Fruit fly (Drosophila melanogaster) whole organism, embryonic: ENCODE measurements around the gene CG32983.

ENCODE experiments used
- Aef1 ChIP-seq: fragments of 200-800 bp; sonication (Bioruptor generic); IDR thresholded peaks from 3 replicates; pipeline ENCODE4 v1.3.6; 2022; ENCODE audit warnings: missing biosample characterization, missing genetic modification characterization
- B-H1 ChIP-seq: fragments of 200-800 bp; sonication (Bioruptor generic); IDR thresholded peaks from 3 replicates; pipeline ENCODE4 v1.3.6; 2022; ENCODE audit warnings: missing biosample characterization, missing genetic modification characterization
- BtbVII ChIP-seq: fragments of 200-800 bp; sonication (Bioruptor generic); optimal IDR thresholded peaks from 3 replicates; lab custom pipeline; 2017; ENCODE audit warnings: missing biosample characterization, mild to moderate bottlenecking, missing genetic modification characterization
- CG10274 ChIP-seq: fragments of 200-800 bp; sonication (Bioruptor generic); optimal IDR thresholded peaks from 3 replicates; lab custom pipeline; 2017; ENCODE audit warnings: missing biosample characterization, mild to moderate bottlenecking, missing genetic modification characterization
- CG10321 ChIP-seq: fragments of 200-800 bp; sonication (Bioruptor generic); IDR thresholded peaks from 2 replicates; pipeline ENCODE4 v1.3.6; 2022; ENCODE audit warnings: missing biosample characterization, missing genetic modification characterization
- CG10654 ChIP-seq: fragments of 200-800 bp; sonication (Bioruptor generic); optimal IDR thresholded peaks from 2 replicates; lab custom pipeline; 2016; ENCODE audit warnings: missing biosample characterization, missing genetic modification characterization
- CG12391 ChIP-seq: fragments of 200-800 bp; sonication (Bioruptor generic); optimal IDR thresholded peaks from 3 replicates; lab custom pipeline; 2018; ENCODE audit warnings: missing biosample characterization, mild to moderate bottlenecking, missing genetic modification characterization, moderate library complexity
- CG12744 ChIP-seq: fragments of 200-800 bp; sonication (Bioruptor generic); optimal IDR thresholded peaks from 2 replicates; lab custom pipeline; 2016; ENCODE audit warnings: missing biosample characterization, missing genetic modification characterization
- CG14667 ChIP-seq: fragments of 200-800 bp; sonication (Bioruptor generic); IDR thresholded peaks from 2 replicates; pipeline ENCODE4 v1.3.6; 2022; ENCODE audit warnings: missing biosample characterization, missing genetic modification characterization
- CG15601 ChIP-seq: fragments of 200-800 bp; sonication (Bioruptor generic); optimal IDR thresholded peaks from 3 replicates; lab custom pipeline; 2019; ENCODE audit warnings: missing biosample characterization, mild to moderate bottlenecking, missing genetic modification characterization, moderate library complexity
- CG17359 ChIP-seq: fragments of 200-800 bp; sonication (Bioruptor generic); optimal IDR thresholded peaks from 3 replicates; lab custom pipeline; 2018; ENCODE audit warnings: missing biosample characterization, mild to moderate bottlenecking, missing genetic modification characterization, moderate library complexity
- CG18764 ChIP-seq: fragments of 200-800 bp; sonication (Bioruptor generic); optimal IDR thresholded peaks from 3 replicates; lab custom pipeline; 2016; ENCODE audit warnings: missing biosample characterization, missing genetic modification characterization
- CG2129 ChIP-seq: fragments of 200-800 bp; sonication (Bioruptor generic); IDR thresholded peaks from 2 replicates; pipeline ENCODE4 v1.3.6; 2022; ENCODE audit warnings: missing biosample characterization, missing genetic modification characterization; ENCODE audit not compliant: partially characterized antibody
- CG2875 ChIP-seq: fragments of 200-800 bp; sonication (Bioruptor generic); optimal IDR thresholded peaks from 2 replicates; lab custom pipeline; 2017; ENCODE audit warnings: missing biosample characterization, mild to moderate bottlenecking, missing genetic modification characterization, missing genetic modification reagents
- CG3407 ChIP-seq: fragments of 200-800 bp; sonication (Bioruptor generic); optimal IDR thresholded peaks from 2 replicates; lab custom pipeline; 2018; ENCODE audit warnings: missing biosample characterization, mild to moderate bottlenecking, missing genetic modification characterization
- CG3726 ChIP-seq: fragments of 200-800 bp; sonication (Bioruptor generic); IDR thresholded peaks from 3 replicates; pipeline ENCODE4, ENCODE4 v1.3.6; 2022; ENCODE audit warnings: missing biosample characterization, missing genetic modification characterization
- CG5953 ChIP-seq: fragments of 200-800 bp; sonication (Bioruptor generic); IDR thresholded peaks from 2 replicates; pipeline ENCODE4 v1.3.6; 2022; ENCODE audit warnings: missing biosample characterization, missing genetic modification characterization
- CG8089 ChIP-seq: fragments of 200-800 bp; sonication (Bioruptor generic); optimal IDR thresholded peaks from 3 replicates; lab custom pipeline; 2016; ENCODE audit warnings: missing biosample characterization, missing genetic modification characterization
- CG8765 ChIP-seq: fragments of 200-800 bp; sonication (Bioruptor generic); IDR thresholded peaks from 2 replicates; pipeline ENCODE4 v1.3.6; 2022; ENCODE audit warnings: missing biosample characterization, missing genetic modification characterization
- CG9797 ChIP-seq: fragments of 200-800 bp; sonication (Bioruptor generic); optimal IDR thresholded peaks from 3 replicates; lab custom pipeline; 2018; ENCODE audit warnings: missing biosample characterization, mild to moderate bottlenecking, missing genetic modification characterization
- Fer3 ChIP-seq: fragments of 200-800 bp; sonication (Bioruptor generic); optimal IDR thresholded peaks from 2 replicates; lab custom pipeline; 2018; ENCODE audit warnings: missing biosample characterization, mild to moderate bottlenecking, missing genetic modification characterization, moderate library complexity
- GATAe ChIP-seq: fragments of 200-800 bp; sonication (Bioruptor generic); conservative IDR thresholded peaks from 2 replicates; pipeline ENCODE4 v1.3.6; 2022; ENCODE audit warnings: missing biosample characterization, missing genetic modification characterization
- Hr3 ChIP-seq: fragments of 200-800 bp; sonication (Bioruptor generic); optimal IDR thresholded peaks from 3 replicates; lab custom pipeline; 2016; ENCODE audit warnings: missing biosample characterization, missing genetic modification characterization
- NC2β ChIP-seq: fragments of 200-800 bp; sonication (Bioruptor generic); optimal IDR thresholded peaks from 2 replicates; lab custom pipeline; 2016; ENCODE audit warnings: missing biosample characterization, missing genetic modification characterization
- PHDP ChIP-seq: fragments of 200-800 bp; sonication (Bioruptor generic); optimal IDR thresholded peaks from 3 replicates; lab custom pipeline; 2018; ENCODE audit warnings: missing biosample characterization, mild to moderate bottlenecking, missing genetic modification characterization, moderate library complexity
- Poxn ChIP-seq: fragments of 200-800 bp; sonication (Bioruptor generic); IDR thresholded peaks from 2 replicates; pipeline ENCODE4 v1.3.6; 2022; ENCODE audit warnings: missing biosample characterization, missing genetic modification characterization
- Ptx1 ChIP-seq: fragments of 200-800 bp; sonication (Bioruptor generic); IDR thresholded peaks from 2 replicates; pipeline ENCODE4 v1.3.6; 2022; ENCODE audit warnings: missing biosample characterization, missing genetic modification characterization
- Ssrp ChIP-seq: fragments of 200-800 bp; sonication (Bioruptor generic); optimal IDR thresholded peaks from 2 replicates; lab custom pipeline; 2018; ENCODE audit warnings: missing biosample characterization, mild to moderate bottlenecking, missing genetic modification characterization, moderate library complexity
- Tbp ChIP-seq: fragments of >200 bp; optimal IDR thresholded peaks from 2 replicates; lab custom pipeline; 2018; ENCODE audit warnings: missing biosample characterization, missing genetic modification characterization
- Usf ChIP-seq: fragments of 200-800 bp; sonication (Bioruptor generic); optimal IDR thresholded peaks from 2 replicates; lab custom pipeline; 2017; ENCODE audit warnings: missing genotype, missing biosample characterization, missing genetic modification characterization
- YL-1 ChIP-seq: fragments of 200-800 bp; sonication (Bioruptor generic); optimal IDR thresholded peaks from 3 replicates; lab custom pipeline; 2017; ENCODE audit warnings: missing biosample characterization, mild to moderate bottlenecking, missing genetic modification characterization
- ap ChIP-seq: fragments of 200-800 bp; sonication (Bioruptor generic); IDR thresholded peaks from 2 replicates; pipeline ENCODE4 v1.3.6; 2022; ENCODE audit warnings: missing biosample characterization, missing genetic modification characterization
- crol ChIP-seq: fragments of 200-800 bp; sonication (Bioruptor generic); IDR thresholded peaks from 2 replicates; pipeline ENCODE4 v1.3.6; 2022; ENCODE audit warnings: missing biosample characterization, missing genetic modification characterization
- emc ChIP-seq: fragments of 200-800 bp; sonication (Bioruptor generic); optimal IDR thresholded peaks from 2 replicates; lab custom pipeline; 2016; ENCODE audit warnings: missing biosample characterization, missing genetic modification characterization
- gfzf ChIP-seq: fragments of 200-800 bp; sonication (Bioruptor generic); optimal IDR thresholded peaks from 2 replicates; lab custom pipeline; 2016; ENCODE audit warnings: missing biosample characterization, mild to moderate bottlenecking, missing genetic modification characterization, moderate library complexity
- gsb ChIP-seq: fragments of 200-800 bp; sonication (Bioruptor generic); IDR thresholded peaks from 2 replicates; pipeline ENCODE4 v1.3.6; 2022; ENCODE audit warnings: missing biosample characterization, missing genetic modification characterization
- gt ChIP-seq: fragments of 200-800 bp; sonication (Bioruptor generic); IDR thresholded peaks from 2 replicates; pipeline ENCODE4 v1.3.6; 2022; ENCODE audit warnings: missing biosample characterization, missing genetic modification characterization
- ham ChIP-seq: fragments of 200-800 bp; sonication (Bioruptor generic); IDR thresholded peaks from 2 replicates; pipeline ENCODE4 v1.3.6; 2022; ENCODE audit warnings: missing biosample characterization, missing genetic modification characterization
- kay ChIP-seq: fragments of 200-800 bp; sonication (Bioruptor generic); optimal IDR thresholded peaks from 2 replicates; lab custom pipeline; 2016; ENCODE audit warnings: missing biosample characterization, missing genetic modification characterization
- klu ChIP-seq: fragments of 200-800 bp; sonication (Bioruptor generic); IDR thresholded peaks from 2 replicates; pipeline ENCODE4 v1.3.6; 2022; ENCODE audit warnings: missing biosample characterization, missing genetic modification characterization
- lab ChIP-seq: fragments of 200-800 bp; sonication (Bioruptor generic); optimal IDR thresholded peaks from 3 replicates; lab custom pipeline; 2017; ENCODE audit warnings: missing biosample characterization, missing genetic modification characterization, mild to moderate bottlenecking, moderate library complexity, missing genetic modification reagents
- pum ChIP-seq: fragments of 200-800 bp; sonication (Bioruptor generic); optimal IDR thresholded peaks from 2 replicates; lab custom pipeline; 2016; ENCODE audit warnings: missing biosample characterization, missing genetic modification characterization
- rib ChIP-seq: fragments of 200-800 bp; sonication (Bioruptor generic); IDR thresholded peaks from 2 replicates; pipeline ENCODE4 v1.3.6; 2022; ENCODE audit warnings: missing biosample characterization, missing genetic modification characterization
- salm ChIP-seq: fragments of 200-800 bp; sonication (Bioruptor generic); optimal IDR thresholded peaks from 2 replicates; lab custom pipeline; 2018; ENCODE audit warnings: missing biosample characterization, mild to moderate bottlenecking, missing genetic modification characterization
- schlank ChIP-seq: fragments of 200-800 bp; sonication (Bioruptor generic); optimal IDR thresholded peaks from 2 replicates; lab custom pipeline; 2018; ENCODE audit warnings: missing biosample characterization, mild to moderate bottlenecking, missing genetic modification characterization
- sd ChIP-seq: fragments of 200-800 bp; sonication (Bioruptor generic); optimal IDR thresholded peaks from 3 replicates; lab custom pipeline; 2018; ENCODE audit warnings: missing biosample characterization, mild to moderate bottlenecking, missing genetic modification characterization, moderate library complexity
- sob ChIP-seq: fragments of 200-800 bp; sonication (Bioruptor generic); IDR thresholded peaks from 2 replicates; pipeline ENCODE4 v1.3.6; 2022; ENCODE audit warnings: missing biosample characterization, missing genetic modification characterization
- stwl ChIP-seq: fragments of 200-800 bp; sonication (Bioruptor generic); optimal IDR thresholded peaks from 3 replicates; lab custom pipeline; 2018; ENCODE audit warnings: missing biosample characterization, mild to moderate bottlenecking, missing genetic modification characterization, moderate library complexity
- tin ChIP-seq: fragments of 200-800 bp; sonication (Bioruptor generic); optimal IDR thresholded peaks from 3 replicates; lab custom pipeline; 2016; ENCODE audit warnings: missing biosample characterization, missing genetic modification characterization
- unc-4 ChIP-seq: fragments of 200-800 bp; sonication (Bioruptor generic); IDR thresholded peaks from 2 replicates; pipeline ENCODE4 v1.3.6; 2022; ENCODE audit warnings: missing biosample characterization, missing genetic modification characterization; ENCODE audit not compliant: partially characterized antibody

The CG32983 gene

DNA sequence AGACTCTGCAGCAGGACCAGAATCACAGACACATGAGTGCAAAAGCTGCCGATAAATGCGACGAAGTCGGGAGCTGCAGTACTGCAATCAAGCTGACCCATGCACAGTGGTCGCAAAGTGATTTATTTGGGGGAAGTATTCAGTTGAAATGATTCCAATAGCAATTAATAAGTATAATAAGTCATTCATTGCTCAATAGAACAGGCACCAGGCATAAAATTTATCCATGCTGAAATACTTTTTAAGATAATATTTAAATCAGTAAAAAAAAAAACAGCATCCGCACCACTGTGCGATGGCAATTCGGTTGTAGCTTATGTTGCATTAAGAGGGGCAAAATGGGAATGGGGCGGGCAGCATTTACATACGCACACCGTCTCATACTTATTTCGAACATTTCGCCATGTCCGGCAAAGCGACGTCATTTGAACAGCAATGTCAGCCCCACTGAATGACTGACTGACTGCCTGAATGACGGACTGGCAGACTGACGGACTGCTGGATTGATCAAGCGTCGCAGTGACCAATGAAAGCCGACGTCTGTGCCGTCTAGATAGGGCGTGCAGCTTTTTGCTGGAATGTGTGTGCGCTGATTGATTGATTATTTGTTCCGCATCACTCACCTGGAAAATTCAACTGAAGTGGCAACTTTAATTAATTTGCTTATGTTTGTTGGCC lies 30.7 kb upstream of the CG32983 start (continued):
- TF ChIP-seq salm (tag; lab: Kevin White, UChicago), result peak; percentile 27
- no peak for TF ChIP-seq Usf (GFP tag; lab: Kevin White, UChicago)
- peak; percentile 54 for TF ChIP-seq PHDP (tag; lab: Kevin White, UChicago)
- TF ChIP-seq schlank, result no peak
- TF ChIP-seq emc, result no peak
- no peak for TF ChIP-seq Aef1
- TF ChIP-seq Ssrp (tag; lab: Kevin White, UChicago), result peak; percentile 51
- no peak for TF ChIP-seq Poxn
- peak; percentile 32; the same call in 2 of the 3 replicates for TF ChIP-seq B-H1 (GFP tag; lab: Robert Waterston, UW)
- peak; percentile 46 for TF ChIP-seq crol (GFP tag; lab: Robert Waterston, UW)
- TF ChIP-seq CG3726 (GFP tag; lab: Robert Waterston, UW), result peak; percentile 49; the same call in 1 of the 3 replicates
- TF ChIP-seq CG9797 (GFP tag; lab: Kevin White, UChicago), result no peak
- TF ChIP-seq lab (GFP tag; lab: Kevin White, UChicago), result no peak
- TF ChIP-seq sd, result peak; percentile 38
- no peak for TF ChIP-seq GATAe (GFP tag; lab: Robert Waterston, UW)
- TF ChIP-seq BtbVII, result no peak
- TF ChIP-seq CG15601 (tag; lab: Kevin White, UChicago), result no peak
- TF ChIP-seq ap, result peak; percentile 75
- peak; percentile 81 for TF ChIP-seq Ptx1
- no peak for TF ChIP-seq gsb (GFP tag; lab: Robert Waterston, UW)
- no peak for TF ChIP-seq CG2129 (GFP tag; lab: Robert Waterston, UW)
- peak; percentile 39 for TF ChIP-seq CG3407 (GFP tag; lab: Kevin White, UChicago)
- peak; percentile 67; the same call in 1 of the 2 replicates for TF ChIP-seq sob
- no peak for TF ChIP-seq CG10274 (GFP tag; lab: Kevin White, UChicago)
- no peak for TF ChIP-seq gfzf (GFP tag; lab: Kevin White, UChicago)
- peak; percentile 20; the same call in 1 of the 2 replicates for TF ChIP-seq CG10321 (GFP tag; lab: Robert Waterston, UW)
- TF ChIP-seq NC2β (GFP tag; lab: Kevin White, UChicago), result peak; percentile 9
- no peak for TF ChIP-seq ham (GFP tag; lab: Robert Waterston, UW)
- peak; percentile 63 for TF ChIP-seq CG2875 (GFP tag; lab: Kevin White, UChicago)
- peak; percentile 22 for TF ChIP-seq CG8089 (GFP tag; lab: Kevin White, UChicago)
- TF ChIP-seq CG12744, result no peak
- TF ChIP-seq YL-1 (GFP tag; lab: Kevin White, UChicago), result no peak
- peak; percentile 71 for TF ChIP-seq pum (GFP tag; lab: Kevin White, UChicago)
- no peak for TF ChIP-seq kay
- TF ChIP-seq Tbp (GFP tag; lab: Kevin White, UChicago), result no peak
- TF ChIP-seq CG12391, result peak; percentile 58
- TF ChIP-seq unc-4 (GFP tag; lab: Robert Waterston, UW), result no peak
- no peak for TF ChIP-seq stwl
- peak; percentile 58 for TF ChIP-seq Hr3 (GFP tag; lab: Kevin White, UChicago)
- TF ChIP-seq klu (GFP tag; lab: Robert Waterston, UW), result peak; percentile 37; the same call in 1 of the 2 replicates
- peak; percentile 19; the same call in 1 of the 2 replicates for TF ChIP-seq CG14667
- TF ChIP-seq CG17359 (tag; lab: Kevin White, UChicago), result peak; percentile 21
- TF ChIP-seq CG8765 (GFP tag; lab: Robert Waterston, UW), result 0 out of 2 replicates have a peak, but pooled peaks have one; percentile 51
- TF ChIP-seq gt, result peak; percentile 21
- TF ChIP-seq CG18764 (GFP tag; lab: Kevin White, UChicago), result no peak
- no peak for TF ChIP-seq rib (GFP tag; lab: Robert Waterston, UW)
- peak; percentile 86 for TF ChIP-seq CG5953 (GFP tag; lab: Robert Waterston, UW)
- TF ChIP-seq tin (GFP tag; lab: Kevin White, UChicago), result peak; percentile 79
- peak; percentile 18 for TF ChIP-seq CG10654 (GFP tag; lab: Kevin White, UChicago)
- TF ChIP-seq Fer3 (tag; lab: Kevin White, UChicago), result no peak
